Worm (Caenorhabditis elegans) whole organism, late embryonic: Measurements from ENCODE around the gene ZK813.6.

Experiments used
- C08G9.2 ChIP-seq: sonication (generic microtip); optimal IDR thresholded peaks from 2 replicates; lab custom pipeline; 2016; ENCODE audit warnings: mild to moderate bottlenecking, missing genetic modification characterization, moderate library complexity, missing compliant biosample characterization
- C38D4.7 ChIP-seq: fragments of 200-800 bp; sonication (Bioruptor generic); optimal IDR thresholded peaks from 2 replicates; lab custom pipeline; 2018; ENCODE audit warnings: mild to moderate bottlenecking, missing genetic modification characterization, moderate library complexity, missing compliant biosample characterization
- K09A11.1 ChIP-seq: sonication (generic microtip); optimal IDR thresholded peaks from 2 replicates; lab custom pipeline; 2017; ENCODE audit warnings: antibody characterized with exemption, mild to moderate bottlenecking, missing genetic modification characterization, missing compliant biosample characterization; ENCODE audit not compliant: insufficient read depth
- T23F11.4 ChIP-seq: fragments of 200-800 bp; sonication (Bioruptor generic); optimal IDR thresholded peaks from 2 replicates; lab custom pipeline; 2018; ENCODE audit warnings: mild to moderate bottlenecking, missing genetic modification characterization, missing compliant biosample characterization
- ahr-1 ChIP-seq: sonication (generic microtip); optimal IDR thresholded peaks from 2 replicates; lab custom pipeline; 2016; ENCODE audit warnings: missing genetic modification characterization, missing compliant biosample characterization
- ceh-14 ChIP-seq: sonication (generic microtip); optimal IDR thresholded peaks from 2 replicates; lab custom pipeline; 2016; ENCODE audit warnings: missing genotype, missing genetic modification characterization, missing compliant biosample characterization
- ceh-19 ChIP-seq: fragments of 200-800 bp; sonication (Bioruptor generic); optimal IDR thresholded peaks from 2 replicates; lab custom pipeline; 2018; ENCODE audit warnings: mild to moderate bottlenecking, missing genetic modification characterization, missing compliant biosample characterization
- ceh-2 ChIP-seq: sonication (generic microtip); optimal IDR thresholded peaks from 2 replicates; lab custom pipeline; 2016; ENCODE audit warnings: missing genotype, missing genetic modification characterization, missing compliant biosample characterization
- ceh-24 ChIP-seq: sonication (generic microtip); optimal IDR thresholded peaks from 2 replicates; lab custom pipeline; 2016; ENCODE audit warnings: mild to moderate bottlenecking, missing genetic modification characterization, missing compliant biosample characterization
- ceh-30 ChIP-seq: fragments of 150-350 bp; optimal IDR thresholded peaks from 2 replicates; lab custom pipeline; 2014; ENCODE audit warnings: missing biosample characterization, missing genetic modification characterization
- ceh-31 ChIP-seq: sonication (generic microtip); optimal IDR thresholded peaks from 2 replicates; lab custom pipeline; 2016; ENCODE audit warnings: missing genetic modification characterization, missing compliant biosample characterization
- ceh-34 ChIP-seq: sonication (generic microtip); optimal IDR thresholded peaks from 2 replicates; lab custom pipeline; 2016; ENCODE audit warnings: mild to moderate bottlenecking, missing genetic modification characterization, missing compliant biosample characterization
- ceh-45 ChIP-seq: fragments of 200-800 bp; sonication (Bioruptor generic); IDR thresholded peaks from 2 replicates; pipeline ENCODE4 v1.3.6; 2022; ENCODE audit warnings: missing genetic modification reagents, missing genetic modification characterization, missing compliant biosample characterization
- ceh-6 ChIP-seq: fragments of 200-800 bp; sonication (Bioruptor generic); optimal IDR thresholded peaks from 2 replicates; lab custom pipeline; 2018; ENCODE audit warnings: mild to moderate bottlenecking, missing genetic modification characterization, missing compliant biosample characterization
- dve-1 ChIP-seq: sonication (generic microtip); optimal IDR thresholded peaks from 2 replicates; lab custom pipeline; 2017; ENCODE audit warnings: antibody characterized with exemption, mild to moderate bottlenecking, missing genetic modification characterization, missing compliant biosample characterization
- ets-4 ChIP-seq: sonication (generic microtip); optimal IDR thresholded peaks from 2 replicates; lab custom pipeline; 2016; ENCODE audit warnings: missing genetic modification characterization, missing compliant biosample characterization
- fkh-10 ChIP-seq: fragments of 150-350 bp; optimal IDR thresholded peaks from 2 replicates; lab custom pipeline; 2014; ENCODE audit warnings: missing biosample characterization, missing genetic modification reagents, missing genetic modification characterization
- hlh-30 ChIP-seq: sonication (generic microtip); optimal IDR thresholded peaks from 2 replicates; lab custom pipeline; 2017; ENCODE audit warnings: antibody characterized with exemption, missing genetic modification characterization, missing compliant biosample characterization; ENCODE audit not compliant: insufficient read depth
- hlh-6 ChIP-seq: sonication (generic microtip); optimal IDR thresholded peaks from 2 replicates; lab custom pipeline; 2016; ENCODE audit warnings: missing genotype, missing genetic modification characterization, missing compliant biosample characterization
- hlh-8 ChIP-seq: sonication (generic microtip); optimal IDR thresholded peaks from 2 replicates; lab custom pipeline; 2016; ENCODE audit warnings: missing genotype, missing genetic modification characterization, missing compliant biosample characterization
- lin-11 ChIP-seq: fragments of 200-800 bp; sonication (Bioruptor generic); optimal IDR thresholded peaks from 2 replicates; lab custom pipeline; 2018; ENCODE audit warnings: mild to moderate bottlenecking, missing genetic modification characterization, missing compliant biosample characterization
- nfya-1 ChIP-seq: sonication (generic microtip); optimal IDR thresholded peaks from 2 replicates; lab custom pipeline; 2017; ENCODE audit warnings: missing genetic modification characterization, mild to moderate bottlenecking, missing compliant biosample characterization, antibody characterized with exemption, moderate library complexity
- nhr-11 ChIP-seq: fragments of 150-350 bp; optimal IDR thresholded peaks from 2 replicates; lab custom pipeline; 2014; ENCODE audit warnings: missing biosample characterization, missing genetic modification characterization
- npax-4 ChIP-seq: sonication (generic microtip); optimal IDR thresholded peaks from 2 replicates; lab custom pipeline; 2016; ENCODE audit warnings: missing genetic modification characterization, missing compliant biosample characterization
- pax-1 ChIP-seq: fragments of 150-350 bp; optimal IDR thresholded peaks from 2 replicates; lab custom pipeline; 2014; ENCODE audit warnings: missing biosample characterization, missing genetic modification characterization
- ref-2 ChIP-seq: sonication (generic microtip); optimal IDR thresholded peaks from 2 replicates; lab custom pipeline; 2016; ENCODE audit warnings: missing genetic modification characterization, missing compliant biosample characterization
- sdc-2 ChIP-seq: sonication (generic microtip); optimal IDR thresholded peaks from 2 replicates; lab custom pipeline; 2016; ENCODE audit warnings: missing genotype, missing genetic modification characterization, missing compliant biosample characterization
- sox-2 ChIP-seq: fragments of 200-800 bp; sonication (Bioruptor generic); IDR thresholded peaks from 2 replicates; pipeline ENCODE4 v1.3.6; 2022; ENCODE audit warnings: missing genetic modification reagents, missing genetic modification characterization, missing compliant biosample characterization
- syd-9 ChIP-seq: sonication (generic microtip); optimal IDR thresholded peaks from 2 replicates; lab custom pipeline; 2016; ENCODE audit warnings: mild to moderate bottlenecking, missing genetic modification characterization, moderate library complexity, missing compliant biosample characterization
- tbx-2 ChIP-seq: sonication (generic microtip); optimal IDR thresholded peaks from 2 replicates; lab custom pipeline; 2016; ENCODE audit warnings: missing genetic modification characterization, missing compliant biosample characterization
- tbx-7 ChIP-seq: sonication (generic microtip); optimal IDR thresholded peaks from 2 replicates; lab custom pipeline; 2016; ENCODE audit warnings: missing genotype, missing genetic modification characterization, missing compliant biosample characterization
- unc-42 ChIP-seq: sonication (generic microtip); optimal IDR thresholded peaks from 2 replicates; lab custom pipeline; 2016; ENCODE audit warnings: missing genotype, missing genetic modification characterization, missing compliant biosample characterization
- zip-5 ChIP-seq: sonication (generic microtip); optimal IDR thresholded peaks from 2 replicates; lab custom pipeline; 2016; ENCODE audit warnings: missing genetic modification characterization, missing compliant biosample characterization

ZK813.6 gene

ce11 chrX:3424516-3424915 lies at the start of gene ZK813.6:
Gene ZK813.6, plus strand, starts transcription at chrX:3424816.
- TF ChIP-seq ceh-14 (tag; lab: Kevin White, UChicago): no peak
- TF ChIP-seq lin-11 (tag; lab: Kevin White, UChicago): no peak
- TF ChIP-seq ceh-45 (GFP tag; lab: Robert Waterston, UW): no peak
- no peak for TF ChIP-seq dve-1 (tag; lab: Kevin White, UChicago)
- TF ChIP-seq unc-42: no peak
- TF ChIP-seq tbx-2 (tag; lab: Kevin White, UChicago): no peak
- TF ChIP-seq ets-4 (tag; lab: Kevin White, UChicago): no peak

ce11 chrX:3375320-3375719 lies 49.3 kb upstream of the ZK813.6 start:
- TF ChIP-seq sdc-2 (tag; lab: Kevin White, UChicago): no peak
- TF ChIP-seq K09A11.1: peak; percentile 8
- TF ChIP-seq T23F11.4: no peak

DNA sequence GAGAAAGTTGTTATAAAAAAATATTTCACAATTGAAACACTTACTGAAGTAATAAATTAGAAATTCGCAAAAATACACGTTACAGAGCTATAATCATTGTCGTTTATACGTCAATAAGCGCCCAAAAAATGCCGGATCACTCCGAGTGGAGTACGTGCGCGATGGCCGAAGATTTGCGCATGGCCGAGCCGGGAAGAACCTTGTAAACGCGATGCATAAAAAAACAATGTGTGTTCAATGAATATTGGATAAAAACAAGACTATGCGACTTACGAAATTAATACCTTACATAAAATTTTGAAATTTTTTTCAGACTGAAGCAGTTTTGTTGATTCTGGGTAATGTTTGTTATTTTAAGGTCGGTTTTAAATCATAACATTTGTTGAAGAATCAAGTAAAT lies 45.5 kb upstream of the ZK813.6 start, which contains the start of gene sorf-1:
TSS of gene sorf-1 (minus strand) at position 135 of the 400 bp plus-strand sequence.
- TF ChIP-seq ceh-31 (tag; lab: Kevin White, UChicago) (peak; percentile 76), ets-4 (tag; lab: Kevin White, UChicago) (peak; percentile 38), ahr-1 (tag; lab: Kevin White, UChicago) (no peak), ceh-2 (tag; lab: Kevin White, UChicago) (peak; percentile 78), tbx-2 (tag; lab: Kevin White, UChicago) (peak; percentile 83), nhr-11 (tag; lab: Kevin White, UChicago) (no peak), tbx-7 (peak; percentile 60), C08G9.2 (tag; lab: Kevin White, UChicago) (peak; percentile 79), hlh-30 (no peak), ceh-34 (tag; lab: Kevin White, UChicago) (no peak), sox-2 (GFP tag; lab: Robert Waterston, UW) (no peak), ceh-30 (tag; lab: Kevin White, UChicago) (no peak), zip-5 (tag; lab: Kevin White, UChicago) (peak; percentile 56), ceh-6 (no peak), hlh-8 (peak; percentile 1), ceh-19 (GFP tag; lab: Kevin White, UChicago) (no peak), ref-2 (peak; percentile 6)

DNA sequence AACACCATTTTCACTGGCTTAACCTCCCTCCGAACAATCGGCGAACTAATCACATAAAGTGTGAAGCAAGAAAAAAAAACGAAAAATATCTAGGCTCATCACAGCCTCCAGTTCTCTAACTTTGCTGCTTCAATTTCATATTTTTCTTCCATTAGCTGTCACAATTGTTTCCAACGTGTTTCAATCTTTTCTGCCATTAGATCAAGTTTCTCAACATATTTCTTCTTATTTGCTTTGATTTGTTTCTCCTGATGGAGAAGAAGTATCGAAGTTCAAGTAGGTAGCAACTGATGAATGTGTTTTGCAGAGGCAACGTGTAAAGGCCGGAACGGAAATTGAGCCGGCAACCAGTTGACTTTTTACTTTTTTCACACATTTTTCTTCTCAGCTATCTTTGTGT lies 44.4 kb upstream of the ZK813.6 start, which contains the start of gene ZK563.7:
TSS of gene ZK563.7 (plus strand) at position 301 of the 400 bp plus-strand sequence.
- TF ChIP-seq ceh-24 (tag; lab: Kevin White, UChicago) (no peak), ets-4 (tag; lab: Kevin White, UChicago) (no peak), ceh-30 (tag; lab: Kevin White, UChicago) (no peak), nfya-1 (tag; lab: Kevin White, UChicago) (no peak), pax-1 (tag; lab: Kevin White, UChicago) (no peak), fkh-10 (no peak), hlh-6 (tag; lab: Kevin White, UChicago) (no peak), C08G9.2 (tag; lab: Kevin White, UChicago) (no peak), dve-1 (tag; lab: Kevin White, UChicago) (no peak), hlh-8 (no peak), sox-2 (GFP tag; lab: Robert Waterston, UW) (no peak), C38D4.7 (no peak), npax-4 (tag; lab: Kevin White, UChicago) (no peak)

DNA sequence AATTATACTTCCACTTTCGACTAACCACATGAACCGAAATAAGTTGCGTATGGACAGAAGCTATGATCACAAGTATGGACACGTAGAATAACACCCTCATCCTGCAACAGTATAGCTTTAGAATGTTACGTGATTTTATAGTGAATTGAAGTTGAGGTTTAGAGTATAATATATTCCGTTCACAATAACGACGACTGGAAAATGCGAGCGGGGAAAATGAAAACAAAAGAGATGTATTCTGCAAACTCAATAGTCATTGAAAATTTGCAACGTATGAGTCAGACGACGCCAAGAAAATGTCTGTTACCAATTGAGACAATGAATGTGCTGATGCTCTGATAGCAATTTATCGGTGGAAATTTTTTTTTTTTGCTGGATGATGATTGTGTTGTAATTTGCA lies 39.3 kb upstream of the ZK813.6 start, which contains the start of gene acp-1:
TSS of gene acp-1 (minus strand) at position 101 of the 400 bp plus-strand sequence.
- TF ChIP-seq syd-9: no peak
- no peak for TF ChIP-seq tbx-2 (tag; lab: Kevin White, UChicago)
- no peak for TF ChIP-seq hlh-6 (tag; lab: Kevin White, UChicago)
- no peak for TF ChIP-seq ceh-19 (GFP tag; lab: Kevin White, UChicago)
- TF ChIP-seq hlh-30: no peak
- TF ChIP-seq ceh-6: no peak
